Fruit fly (Drosophila melanogaster) whole organism, embryonic: ENCODE results near the gene Tgt.

Experiments used
- CG10209 ChIP-seq: fragments of 200-800 bp; sonication (Bioruptor generic); optimal IDR thresholded peaks from 3 replicates; lab custom pipeline; 2017; ENCODE audit warnings: missing biosample characterization, mild to moderate bottlenecking, missing genetic modification characterization, missing genetic modification reagents
- CG10462 ChIP-seq: fragments of 200-800 bp; sonication (Bioruptor generic); optimal IDR thresholded peaks from 2 replicates; lab custom pipeline; 2016; ENCODE audit warnings: missing biosample characterization, missing genetic modification characterization
- CG12769 ChIP-seq: fragments of 200-800 bp; sonication (Bioruptor generic); optimal IDR thresholded peaks from 2 replicates; lab custom pipeline; 2019; ENCODE audit warnings: missing biosample characterization, mild to moderate bottlenecking, missing genetic modification characterization, moderate library complexity
- CG14050 ChIP-seq: fragments of 200-800 bp; sonication (Bioruptor generic); IDR thresholded peaks from 3 replicates; pipeline ENCODE4 v1.3.6; 2022; ENCODE audit warnings: missing biosample characterization, missing genetic modification characterization
- CG15269 ChIP-seq: fragments of 200-800 bp; sonication (Bioruptor generic); optimal IDR thresholded peaks from 2 replicates; lab custom pipeline; 2018; ENCODE audit warnings: missing biosample characterization, mild to moderate bottlenecking, missing genetic modification characterization, moderate library complexity
- CG1647 ChIP-seq: fragments of 200-800 bp; sonication (Bioruptor generic); optimal IDR thresholded peaks from 3 replicates; lab custom pipeline; 2016; ENCODE audit warnings: missing biosample characterization, missing genetic modification characterization
- CG17385 ChIP-seq: fragments of 200-800 bp; sonication (Bioruptor generic); optimal IDR thresholded peaks from 3 replicates; lab custom pipeline; 2018; ENCODE audit warnings: missing biosample characterization, mild to moderate bottlenecking, missing genetic modification characterization
- CG18262 ChIP-seq: fragments of 200-800 bp; optimal IDR thresholded peaks from 3 replicates; lab custom pipeline; 2019; ENCODE audit warnings: missing biosample characterization, mild to moderate bottlenecking, missing genetic modification characterization, moderate library complexity
- CG18619 ChIP-seq: fragments of 200-800 bp; sonication (Bioruptor generic); optimal IDR thresholded peaks from 3 replicates; lab custom pipeline; 2017; ENCODE audit warnings: missing biosample characterization, mild to moderate bottlenecking, missing genetic modification characterization
- CG2199 ChIP-seq: fragments of 200-800 bp; sonication (Bioruptor generic); IDR thresholded peaks from 3 replicates; pipeline ENCODE4 v1.3.6; 2022; ENCODE audit warnings: missing biosample characterization, missing genetic modification characterization
- CG2875 ChIP-seq: fragments of 200-800 bp; sonication (Bioruptor generic); optimal IDR thresholded peaks from 2 replicates; lab custom pipeline; 2017; ENCODE audit warnings: missing biosample characterization, mild to moderate bottlenecking, missing genetic modification characterization, missing genetic modification reagents
- CG32772 ChIP-seq: fragments of 200-800 bp; sonication (Bioruptor generic); IDR thresholded peaks from 2 replicates; pipeline ENCODE4 v1.3.6; 2022; ENCODE audit warnings: missing biosample characterization, missing genetic modification characterization
- CG3726 ChIP-seq: fragments of 200-800 bp; sonication (Bioruptor generic); IDR thresholded peaks from 3 replicates; pipeline ENCODE4, ENCODE4 v1.3.6; 2022; ENCODE audit warnings: missing biosample characterization, missing genetic modification characterization
- CG4730 ChIP-seq: fragments of 200-800 bp; sonication (Bioruptor generic); IDR thresholded peaks from 2 replicates; pipeline ENCODE4 v1.3.6; 2022; ENCODE audit warnings: missing biosample characterization, missing genetic modification characterization
- CG6254 ChIP-seq: fragments of 200-800 bp; sonication (Bioruptor generic); optimal IDR thresholded peaks from 3 replicates; lab custom pipeline; 2017; ENCODE audit warnings: mild to moderate bottlenecking, missing biosample characterization, missing genetic modification reagents, missing genetic modification characterization
- CG8290 ChIP-seq, 3 experiments: fragments of 200-800 bp; sonication (Bioruptor generic); optimal IDR thresholded peaks; 2 replicates each; lab custom pipeline; 2016 to 2019; ENCODE audit warnings: missing biosample characterization in 3 of 3, missing genetic modification characterization in 3 of 3, mild to moderate bottlenecking in 2 of 3, moderate library complexity in 1 of 3
- CG9437 ChIP-seq: fragments of 200-800 bp; sonication (Bioruptor generic); optimal IDR thresholded peaks from 2 replicates; lab custom pipeline; 2018; ENCODE audit warnings: missing biosample characterization, mild to moderate bottlenecking, missing genetic modification characterization
- CG9817 ChIP-seq: fragments of 200-800 bp; sonication (Bioruptor generic); optimal IDR thresholded peaks from 2 replicates; lab custom pipeline; 2018; ENCODE audit warnings: missing biosample characterization, mild to moderate bottlenecking, missing genetic modification characterization, moderate library complexity
- CG9876 ChIP-seq: fragments of 200-800 bp; sonication (Bioruptor generic); optimal IDR thresholded peaks from 2 replicates; lab custom pipeline; 2016; ENCODE audit warnings: missing biosample characterization, missing genetic modification characterization
- CoRest ChIP-seq: fragments of 200-800 bp; sonication (Bioruptor generic); optimal IDR thresholded peaks from 3 replicates; lab custom pipeline; 2018; ENCODE audit warnings: missing biosample characterization, mild to moderate bottlenecking, missing genetic modification characterization, moderate library complexity
- Dfd ChIP-seq, 2 experiments: fragments of >200 bp; optimal IDR thresholded peaks; 2 replicates each; lab custom pipeline; 2017; ENCODE audit warnings: missing biosample characterization in 2 of 2, missing genetic modification characterization in 2 of 2
- Ets65A ChIP-seq: fragments of 200-800 bp; sonication (Bioruptor generic); peaks from one replicate; lab custom pipeline; 2016; ENCODE audit warnings: missing biosample characterization, missing genetic modification characterization
- HHEX ChIP-seq: fragments of 200-800 bp; sonication (Bioruptor generic); optimal IDR thresholded peaks from 3 replicates; lab custom pipeline; 2017; ENCODE audit warnings: missing biosample characterization, mild to moderate bottlenecking, missing genetic modification characterization, missing genetic modification reagents
- Hr51 ChIP-seq, 2 experiments: fragments of 200-800 bp; sonication (Bioruptor generic); optimal IDR thresholded peaks; 2 replicates in 1 of 2; 3 replicates in 1 of 2; lab custom pipeline; 2016 to 2018; ENCODE audit warnings: missing biosample characterization in 2 of 2, missing genetic modification characterization in 2 of 2, mild to moderate bottlenecking in 1 of 2, moderate library complexity in 1 of 2
- Hsf ChIP-seq: fragments of 200-800 bp; sonication (Bioruptor generic); optimal IDR thresholded peaks from 3 replicates; lab custom pipeline; 2016; ENCODE audit warnings: missing biosample characterization, missing genetic modification characterization
- MESR4 ChIP-seq: fragments of 200-800 bp; sonication (Bioruptor generic); optimal IDR thresholded peaks from 2 replicates; lab custom pipeline; 2018; ENCODE audit warnings: missing biosample characterization, mild to moderate bottlenecking, missing genetic modification characterization, moderate library complexity
- Med ChIP-seq: fragments of 200-800 bp; sonication (Bioruptor generic); peaks from one replicate; lab custom pipeline; 2016; ENCODE audit warnings: missing biosample characterization, missing genetic modification characterization, mild to moderate bottlenecking, inconsistent platforms, moderate library complexity
- Mes4 ChIP-seq: fragments of 200-800 bp; sonication (Bioruptor generic); optimal IDR thresholded peaks from 2 replicates; lab custom pipeline; 2016; ENCODE audit warnings: missing biosample characterization, missing genetic modification characterization
- NC2α ChIP-seq: fragments of 200-800 bp; sonication (Bioruptor generic); optimal IDR thresholded peaks from 2 replicates; lab custom pipeline; 2016; ENCODE audit warnings: missing biosample characterization, missing genetic modification characterization
- Rfx ChIP-seq: fragments of 200-800 bp; sonication (Bioruptor generic); IDR thresholded peaks from 2 replicates; pipeline ENCODE4 v1.3.6; 2022; ENCODE audit warnings: missing biosample characterization, missing genetic modification characterization
- Sry-β ChIP-seq: fragments of 200-800 bp; sonication (Bioruptor generic); optimal IDR thresholded peaks from 2 replicates; lab custom pipeline; 2018; ENCODE audit warnings: missing biosample characterization, mild to moderate bottlenecking, missing genetic modification characterization, moderate library complexity
- Xrp1 ChIP-seq: fragments of 200-800 bp; sonication (Bioruptor generic); IDR thresholded peaks from 2 replicates; pipeline ENCODE4 v1.3.6; 2022; ENCODE audit warnings: missing biosample characterization, missing genetic modification characterization
- gem ChIP-seq: fragments of 200-800 bp; sonication (Bioruptor generic); optimal IDR thresholded peaks from 2 replicates; lab custom pipeline; 2019; ENCODE audit warnings: missing biosample characterization, mild to moderate bottlenecking, missing genetic modification characterization, moderate library complexity
- hb ChIP-seq: fragments of 200-800 bp; sonication (Bioruptor generic); IDR thresholded peaks from 3 replicates; pipeline ENCODE4 v1.3.6; 2022; ENCODE audit warnings: missing biosample characterization, missing genetic modification characterization; ENCODE audit not compliant: partially characterized antibody
- hkb ChIP-seq, 2 experiments: fragments of 200-800 bp in 1 of 2; fragments of >200 bp in 1 of 2; sonication (Bioruptor generic) in 1 of 2; IDR thresholded peaks in 1 of 2; optimal IDR thresholded peaks in 1 of 2; 2 replicates each; pipeline versions ENCODE4 v1.3.6 to Lab custom; 2017 to 2022; ENCODE audit warnings: missing biosample characterization in 1 of 2, missing genetic modification characterization in 1 of 2
- ind ChIP-seq: fragments of 200-800 bp; sonication (Bioruptor generic); optimal IDR thresholded peaks from 3 replicates; lab custom pipeline; 2016; ENCODE audit warnings: missing biosample characterization, missing genetic modification characterization
- ken ChIP-seq: fragments of 200-800 bp; sonication (Bioruptor generic); IDR thresholded peaks from 3 replicates; pipeline ENCODE4 v1.3.6; 2022; ENCODE audit warnings: missing biosample characterization, missing genetic modification characterization
- lab ChIP-seq: fragments of 200-800 bp; sonication (Bioruptor generic); optimal IDR thresholded peaks from 3 replicates; lab custom pipeline; 2017; ENCODE audit warnings: missing biosample characterization, missing genetic modification characterization, mild to moderate bottlenecking, moderate library complexity, missing genetic modification reagents
- lbe ChIP-seq: fragments of 200-800 bp; sonication (Bioruptor generic); optimal IDR thresholded peaks from 2 replicates; lab custom pipeline; 2016; ENCODE audit warnings: missing biosample characterization, mild to moderate bottlenecking, missing genetic modification characterization
- pzg ChIP-seq: fragments of 200-800 bp; sonication (Bioruptor generic); optimal IDR thresholded peaks from 3 replicates; lab custom pipeline; 2018; ENCODE audit warnings: missing biosample characterization, mild to moderate bottlenecking, missing genetic modification characterization, moderate library complexity
- row ChIP-seq: fragments of 200-800 bp; sonication (Bioruptor generic); IDR thresholded peaks from 3 replicates; pipeline ENCODE4 v1.3.6; 2022; ENCODE audit warnings: missing biosample characterization, missing genetic modification characterization
- sd ChIP-seq: fragments of 200-800 bp; sonication (Bioruptor generic); optimal IDR thresholded peaks from 3 replicates; lab custom pipeline; 2018; ENCODE audit warnings: missing biosample characterization, mild to moderate bottlenecking, missing genetic modification characterization, moderate library complexity
- sens ChIP-seq: fragments of 200-800 bp; sonication (Bioruptor generic); peaks from one replicate; lab custom pipeline; 2016; ENCODE audit warnings: missing biosample characterization, missing genetic modification characterization
- sim ChIP-seq: fragments of 200-800 bp; sonication (Bioruptor generic); IDR thresholded peaks from 2 replicates; pipeline ENCODE4 v1.3.6; 2022; ENCODE audit warnings: missing biosample characterization, missing genetic modification characterization
- sqz ChIP-seq: fragments of 200-800 bp; sonication (Bioruptor generic); optimal IDR thresholded peaks from 3 replicates; lab custom pipeline; 2018; ENCODE audit warnings: missing biosample characterization, mild to moderate bottlenecking, missing genetic modification characterization
- ssp ChIP-seq: fragments of 200-800 bp; sonication (Bioruptor generic); IDR thresholded peaks from 2 replicates; pipeline ENCODE4 v1.3.6; 2022; ENCODE audit warnings: missing biosample characterization, missing genetic modification characterization
- tgo ChIP-seq: fragments of 200-800 bp; sonication (Bioruptor generic); IDR thresholded peaks from 3 replicates; pipeline ENCODE4 v1.3.6; 2022; ENCODE audit warnings: missing biosample characterization, missing genetic modification characterization
- tll ChIP-seq, 2 experiments: fragments of 200-800 bp in 1 of 2; fragments of >200 bp in 1 of 2; sonication (Bioruptor generic) in 1 of 2; optimal IDR thresholded peaks; 2 replicates each; lab custom pipeline; 2017 to 2019; ENCODE audit warnings: missing biosample characterization in 2 of 2, missing genetic modification characterization in 2 of 2, mild to moderate bottlenecking in 1 of 2, moderate library complexity in 1 of 2
- vvl ChIP-seq: fragments of 200-800 bp; sonication (Bioruptor generic); IDR thresholded peaks from 2 replicates; pipeline ENCODE4 v1.3.6; 2022; ENCODE audit warnings: missing biosample characterization, missing genetic modification characterization

The Tgt gene

DNA sequence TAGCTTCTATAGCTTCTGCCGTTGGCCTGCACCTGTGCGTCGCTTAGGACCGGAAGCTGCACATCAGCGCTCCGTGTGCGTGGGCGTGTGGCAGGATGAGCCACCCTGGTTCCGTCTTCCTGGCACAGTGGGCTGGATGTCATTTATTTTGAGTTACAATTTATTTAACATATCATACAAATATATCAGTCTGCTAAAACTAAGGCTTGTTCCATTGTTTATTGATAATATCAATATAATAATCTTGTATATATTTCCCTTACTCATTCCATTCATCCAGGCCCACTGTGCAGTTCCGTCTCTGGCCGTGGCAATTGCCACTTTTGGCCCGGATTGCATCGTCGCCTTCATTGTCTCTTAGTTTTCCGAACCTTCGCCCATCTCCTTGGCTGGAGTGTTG is 30.6 kb downstream of the Tgt start (continued):
- no peak for TF ChIP-seq Mes4 (GFP tag; lab: Kevin White, UChicago)
- peak; percentile 39 for TF ChIP-seq CG17385 (GFP tag; lab: Kevin White, UChicago)
- TF ChIP-seq sd (tag; lab: Kevin White, UChicago): no peak
- TF ChIP-seq Med (GFP tag; lab: Kevin White, UChicago): peak; percentile 65
- TF ChIP-seq lbe: no peak
- no peak for TF ChIP-seq hkb (optimal IDR thresholded peaks at IDR 0.05; lab: Kevin White, UChicago)
- TF ChIP-seq hkb (GFP tag; IDR thresholded peaks at IDR 0.05; lab: Robert Waterston, UW): peak; percentile 70
- TF ChIP-seq CG4730 (GFP tag; lab: Robert Waterston, UW): peak; percentile 30; the same call in 1 of the 2 replicates
- peak; percentile 12 for TF ChIP-seq CG9817
- TF ChIP-seq sim (GFP tag; lab: Robert Waterston, UW): no peak
- TF ChIP-seq CG10209: peak; percentile 9
- peak in 1 of 2 experiments; percentile 50 for TF ChIP-seq Hr51 (GFP tag; optimal IDR thresholded peaks at IDR 0.05; lab: Kevin White, UChicago)
- TF ChIP-seq hb (GFP tag; lab: Robert Waterston, UW): no peak
- TF ChIP-seq CG15269 (tag; lab: Kevin White, UChicago): peak; percentile 50
- TF ChIP-seq CG14050: peak; percentile 22; the same call in 1 of the 3 replicates
- TF ChIP-seq Sry-β (GFP tag; lab: Kevin White, UChicago): no peak
- peak; percentile 92 for TF ChIP-seq Ets65A (GFP tag; lab: Kevin White, UChicago)
- TF ChIP-seq CG18262: peak; percentile 34
- peak; percentile 32 for TF ChIP-seq CoRest (tag; lab: Kevin White, UChicago)
- peak; percentile 8 for TF ChIP-seq CG9437 (GFP tag; lab: Kevin White, UChicago)
- no peak for TF ChIP-seq CG1647 (GFP tag; lab: Kevin White, UChicago)
- no peak for TF ChIP-seq NC2α (GFP tag; lab: Kevin White, UChicago)
- peak; percentile 78 for TF ChIP-seq Xrp1 (GFP tag; lab: Robert Waterston, UW)
- TF ChIP-seq lab (GFP tag; lab: Kevin White, UChicago): peak; percentile 73
- no peak for TF ChIP-seq CG18619 (GFP tag; lab: Kevin White, UChicago)
- no peak for TF ChIP-seq pzg (GFP tag; lab: Kevin White, UChicago)
- peak; percentile 7 for TF ChIP-seq CG2875 (GFP tag; lab: Kevin White, UChicago)
- peak; percentile 14 for TF ChIP-seq HHEX (GFP tag; lab: Kevin White, UChicago)
- TF ChIP-seq gem (tag; lab: Kevin White, UChicago): peak; percentile 66
- peak; percentile 15 for TF ChIP-seq CG12769 (tag; lab: Kevin White, UChicago)
- TF ChIP-seq ssp (GFP tag; lab: Robert Waterston, UW): peak; percentile 32; the same call in 1 of the 2 replicates
- TF ChIP-seq Rfx: 0 out of 2 replicates have a peak, but pooled peaks have one; percentile 36
- no peak for TF ChIP-seq MESR4 (GFP tag; lab: Kevin White, UChicago)
- peak; percentile 22 for TF ChIP-seq ind (GFP tag; lab: Kevin White, UChicago)
- TF ChIP-seq sens (GFP tag; lab: Kevin White, UChicago): peak; percentile 82
- TF ChIP-seq sqz (GFP tag; lab: Kevin White, UChicago): no peak
- TF ChIP-seq ken (GFP tag; lab: Robert Waterston, UW): 0 out of 3 replicates have a peak, but pooled peaks have one; percentile 46
- no peak for TF ChIP-seq CG8290 (GFP tag; optimal IDR thresholded peaks at IDR 0.05; lab: Kevin White, UChicago)
- TF ChIP-seq CG8290 (tag; optimal IDR thresholded peaks at IDR 0.05; lab: Kevin White, UChicago): peak in 1 of 2 experiments; percentile 11
- TF ChIP-seq tgo: peak; percentile 36; the same call in 1 of the 3 replicates
- peak; percentile 1 for TF ChIP-seq CG10462 (GFP tag; lab: Kevin White, UChicago)
- TF ChIP-seq vvl (GFP tag; lab: Robert Waterston, UW): peak; percentile 79
- TF ChIP-seq CG32772 (GFP tag; lab: Robert Waterston, UW): peak; percentile 34; the same call in 1 of the 2 replicates
- TF ChIP-seq row (GFP tag; lab: Robert Waterston, UW): peak; percentile 61
- no peak for TF ChIP-seq CG9876 (GFP tag; lab: Kevin White, UChicago)
- TF ChIP-seq CG6254 (GFP tag; lab: Kevin White, UChicago): peak; percentile 22
- TF ChIP-seq CG2199 (GFP tag; lab: Robert Waterston, UW): no peak
- no peak for TF ChIP-seq Dfd (GFP tag; optimal IDR thresholded peaks at IDR 0.05; lab: Kevin White, UChicago)
- no peak for TF ChIP-seq tll (GFP tag; optimal IDR thresholded peaks at IDR 0.05; lab: Kevin White, UChicago)
- peak; percentile 31 for TF ChIP-seq Hsf (GFP tag; lab: Kevin White, UChicago)
- no peak for TF ChIP-seq CG3726 (GFP tag; lab: Robert Waterston, UW)
